Worm (Caenorhabditis elegans): ENCODE results near the gene rexd-1.
A peak's percentile ranks its signal among the peaks of the same experiment; 100 is the strongest.

Gene rexd-1

ce11 chrIII:1877189-1877588 is 42.9 kb downstream of the rexd-1 start (continued):
- TF ChIP-seq nfya-1 (tag; optimal IDR thresholded peaks at IDR 0.05; ENCODE audit: borderline replicate concordance, insufficient read depth), result no peak

ce11 chrIII:1878065-1878464 is 43.8 kb downstream of the rexd-1 start, which contains the start of gene smi-1:
Gene smi-1, plus strand, starts transcription at chrIII:1878365.
- TF ChIP-seq nfya-2 (GFP tag; IDR thresholded peaks at IDR 0.05), result no peak
- TF ChIP-seq snpc-4 (GFP tag; optimal IDR thresholded peaks at IDR 0.05), result no peak
- no peak for TF ChIP-seq snpc-4 (tag; optimal IDR thresholded peaks at IDR 0.05)
- TF ChIP-seq hlh-26 (GFP tag; conservative IDR thresholded peaks at IDR 0.05), result no peak
- TF ChIP-seq zfh-2 (GFP tag; conservative IDR thresholded peaks at IDR 0.05), result 0 out of 2 replicates have a peak, but pooled peaks have one; percentile 18

DNA sequence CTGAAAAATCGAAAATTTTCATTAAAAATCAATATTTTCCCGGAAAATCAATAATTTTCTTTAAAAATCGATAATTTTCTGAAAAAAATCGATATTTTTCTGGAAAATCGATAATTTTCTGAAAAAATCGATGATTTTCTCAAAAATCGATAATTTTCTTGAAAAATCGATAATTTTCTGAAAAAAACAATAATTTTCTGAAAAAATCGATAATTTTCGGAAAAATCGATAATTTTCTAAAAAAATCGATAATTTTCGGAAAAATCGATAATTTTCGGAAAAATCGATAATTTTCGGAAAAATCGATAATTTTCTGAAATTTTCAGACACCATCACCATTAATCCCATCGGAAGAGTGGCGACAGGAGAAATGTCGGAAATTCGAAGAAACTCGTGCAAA is 44.6 kb downstream of the rexd-1 start:
- no peak for TF ChIP-seq hlh-12 (tag; optimal IDR thresholded peaks at IDR 0.05)
- TF ChIP-seq ztf-26 (tag; optimal IDR thresholded peaks at IDR 0.05), result no peak
- TF ChIP-seq bed-1 (GFP tag; IDR thresholded peaks at IDR 0.05), result no peak
- TF ChIP-seq madf-8 (GFP tag; conservative IDR thresholded peaks at IDR 0.05), result no peak
- no peak for TF ChIP-seq T07F8.4 (tag; optimal IDR thresholded peaks at IDR 0.05)
- no peak for TF ChIP-seq ekl-4 (GFP tag; IDR thresholded peaks at IDR 0.05)
- no peak for TF ChIP-seq B0019.2 (GFP tag; conservative IDR thresholded peaks at IDR 0.05)
- no peak for TF ChIP-seq tlf-1 (GFP tag; optimal IDR thresholded peaks at IDR 0.05)
- TF ChIP-seq Y67H2A.10 (GFP tag; conservative IDR thresholded peaks at IDR 0.05), result no peak
- TF ChIP-seq F22D6.2 (tag; optimal IDR thresholded peaks at IDR 0.05), result no peak
- no peak for TF ChIP-seq sdz-38 (tag; optimal IDR thresholded peaks at IDR 0.05)

DNA sequence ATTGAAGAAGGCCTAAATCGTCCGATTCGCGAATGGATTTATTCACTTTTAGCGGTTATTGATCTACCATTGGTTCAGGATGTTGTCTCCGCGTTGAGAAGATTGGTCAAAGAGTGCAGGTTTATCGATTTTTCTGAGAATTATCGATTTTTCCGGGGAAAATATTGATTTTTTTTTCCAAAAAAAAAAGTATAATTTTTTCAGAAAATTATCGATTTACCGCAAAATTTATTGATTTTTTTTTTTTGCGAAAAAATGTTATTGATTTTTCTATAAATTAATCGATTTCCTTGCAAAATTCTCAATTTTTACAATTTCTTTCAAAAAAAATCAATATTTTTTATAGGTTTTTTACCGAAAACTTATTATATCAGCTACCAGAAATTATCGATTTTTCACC is 45.9 kb downstream of the rexd-1 start:
- TF ChIP-seq tlf-1 (GFP tag; optimal IDR thresholded peaks at IDR 0.05) (no peak), cebp-2 (GFP tag; IDR thresholded peaks at IDR 0.05) (no peak), lir-1 (GFP tag; conservative IDR thresholded peaks at IDR 0.05) (no peak), Y67H2A.10 (GFP tag; conservative IDR thresholded peaks at IDR 0.05) (no peak), ceh-27 (GFP tag; optimal IDR thresholded peaks at IDR 0.05) (no peak), Y95B8A.8 (GFP tag; IDR thresholded peaks at IDR 0.05) (no peak), ztf-3 (GFP tag; optimal IDR thresholded peaks at IDR 0.05) (no peak), egl-18 (GFP tag; IDR thresholded peaks at IDR 0.05) (no peak), lsl-1 (GFP tag; optimal IDR thresholded peaks at IDR 0.05) (no peak), nhr-90 (tag; optimal IDR thresholded peaks at IDR 0.05) (no peak), pha-4 (tag; optimal IDR thresholded peaks at IDR 0.05) (no peak), let-526 (GFP tag; IDR thresholded peaks at IDR 0.05) (no peak), sea-2 (GFP tag; IDR thresholded peaks at IDR 0.05) (no peak), ztf-22 (GFP tag; optimal IDR thresholded peaks at IDR 0.05) (no peak), mel-28 (tag; optimal IDR thresholded peaks at IDR 0.05; ENCODE audit: borderline replicate concordance) (no peak), ztf-6 (GFP tag; IDR thresholded peaks at IDR 0.05) (no peak), lin-54 (GFP tag; optimal IDR thresholded peaks at IDR 0.05) (no peak), snpc-1.3 (tag; optimal IDR thresholded peaks at IDR 0.05; ENCODE audit: insufficient read depth) (no peak), Y53F4B.3 (GFP tag; IDR thresholded peaks at IDR 0.05) (no peak)

DNA sequence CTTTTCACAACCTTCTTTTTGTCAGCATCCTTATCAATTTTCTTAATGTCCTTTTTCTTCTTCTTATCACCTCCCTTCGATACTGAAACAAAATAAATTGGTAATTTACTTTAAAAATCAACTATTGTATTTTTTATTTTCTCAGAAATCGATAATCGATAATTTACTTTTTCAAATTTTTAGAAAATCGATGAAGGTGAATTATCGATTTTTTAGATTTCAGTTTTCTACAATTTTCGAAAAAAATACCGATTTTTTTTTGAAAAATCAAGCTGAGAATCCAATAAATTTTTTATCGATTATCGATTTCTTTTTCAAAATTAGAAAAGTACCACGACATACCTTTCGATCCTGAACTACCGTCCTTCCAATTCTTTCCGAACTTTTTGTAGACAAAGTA is 48.4 kb downstream of the rexd-1 start:
- TF ChIP-seq sdz-38 (tag; optimal IDR thresholded peaks at IDR 0.05) (no peak), nhr-80 (tag; optimal IDR thresholded peaks at IDR 0.05) (no peak), xnd-1 (tag; optimal IDR thresholded peaks at IDR 0.05) (no peak), tbx-9 (tag; optimal IDR thresholded peaks at IDR 0.05; ENCODE audit: borderline replicate concordance) (no peak), lag-1 (GFP tag; IDR thresholded peaks at IDR 0.05) (no peak)

All from whole organism, young adult.